Fruit fly (Drosophila melanogaster) whole organism, embryonic: ENCODE results near the gene CG14915.
A peak's percentile ranks its signal among the peaks of the same experiment; 100 is the strongest.

Experiments used
- Aef1 ChIP-seq: fragments of 200-800 bp; sonication (Bioruptor generic); IDR thresholded peaks from 3 replicates; pipeline ENCODE4 v1.3.6; 2022; ENCODE audit warnings: missing biosample characterization, missing genetic modification characterization
- BEAF-32 ChIP-seq: fragments of 200-800 bp; sonication (Bioruptor generic); optimal IDR thresholded peaks from 3 replicates; lab custom pipeline; 2017; ENCODE audit warnings: missing biosample characterization, missing genetic modification characterization, mild to moderate bottlenecking, moderate library complexity, missing genetic modification reagents
- Blimp-1 ChIP-seq: fragments of 200-800 bp; sonication (Bioruptor generic); optimal IDR thresholded peaks from 3 replicates; lab custom pipeline; 2018; ENCODE audit warnings: missing biosample characterization, missing genetic modification characterization, mild to moderate bottlenecking, moderate library complexity, missing genetic modification reagents
- CG10267 ChIP-seq: fragments of 200-800 bp; sonication (Bioruptor generic); optimal IDR thresholded peaks from 2 replicates; lab custom pipeline; 2018; ENCODE audit warnings: missing biosample characterization, mild to moderate bottlenecking, missing genetic modification characterization, moderate library complexity
- CG11723 ChIP-seq: fragments of 200-800 bp; sonication (Bioruptor generic); optimal IDR thresholded peaks from 2 replicates; lab custom pipeline; 2017; ENCODE audit warnings: missing biosample characterization, mild to moderate bottlenecking, missing genetic modification characterization
- CG12155 ChIP-seq: fragments of 200-800 bp; sonication (Bioruptor generic); optimal IDR thresholded peaks from 3 replicates; lab custom pipeline; 2016; ENCODE audit warnings: missing biosample characterization, missing genetic modification characterization
- CG12769 ChIP-seq: fragments of 200-800 bp; sonication (Bioruptor generic); optimal IDR thresholded peaks from 2 replicates; lab custom pipeline; 2019; ENCODE audit warnings: missing biosample characterization, mild to moderate bottlenecking, missing genetic modification characterization, moderate library complexity
- CG13296 ChIP-seq: fragments of 200-800 bp; sonication (Bioruptor generic); optimal IDR thresholded peaks from 3 replicates; lab custom pipeline; 2018; ENCODE audit warnings: missing biosample characterization, mild to moderate bottlenecking, missing genetic modification characterization
- CG16779 ChIP-seq: fragments of 200-800 bp; sonication (Bioruptor generic); IDR thresholded peaks from 2 replicates; pipeline ENCODE4 v1.3.6; 2022; ENCODE audit warnings: missing biosample characterization, missing genetic modification characterization
- CG17359 ChIP-seq: fragments of 200-800 bp; sonication (Bioruptor generic); optimal IDR thresholded peaks from 3 replicates; lab custom pipeline; 2018; ENCODE audit warnings: missing biosample characterization, mild to moderate bottlenecking, missing genetic modification characterization, moderate library complexity
- CG17829 ChIP-seq: fragments of 200-800 bp; optimal IDR thresholded peaks from 2 replicates; lab custom pipeline; 2019; ENCODE audit warnings: missing biosample characterization, mild to moderate bottlenecking, missing genetic modification characterization, moderate library complexity
- CG1832 ChIP-seq: fragments of 200-800 bp; sonication (Bioruptor generic); optimal IDR thresholded peaks from 2 replicates; lab custom pipeline; 2017; ENCODE audit warnings: missing biosample characterization, mild to moderate bottlenecking, missing genetic modification characterization, inconsistent platforms
- CG2712 ChIP-seq: fragments of 200-800 bp; optimal IDR thresholded peaks from 3 replicates; lab custom pipeline; 2019; ENCODE audit warnings: missing biosample characterization, mild to moderate bottlenecking, missing genetic modification characterization, moderate library complexity
- CG30431 ChIP-seq: fragments of 200-800 bp; sonication (Bioruptor generic); optimal IDR thresholded peaks from 2 replicates; lab custom pipeline; 2017; ENCODE audit warnings: missing biosample characterization, missing genetic modification characterization
- CG34224 ChIP-seq: fragments of 200-800 bp; sonication (Bioruptor generic); IDR thresholded peaks from 3 replicates; pipeline ENCODE4 v1.3.6; 2022; ENCODE audit warnings: missing biosample characterization, missing genetic modification characterization; ENCODE audit not compliant: partially characterized antibody
- CG5953 ChIP-seq: fragments of 200-800 bp; sonication (Bioruptor generic); IDR thresholded peaks from 2 replicates; pipeline ENCODE4 v1.3.6; 2022; ENCODE audit warnings: missing biosample characterization, missing genetic modification characterization
- CG6791 ChIP-seq: fragments of 200-800 bp; sonication (Bioruptor generic); IDR thresholded peaks from 3 replicates; pipeline ENCODE4 v1.3.6; 2022; ENCODE audit warnings: missing biosample characterization, missing genetic modification characterization; ENCODE audit not compliant: partially characterized antibody
- CG9609 ChIP-seq: fragments of 200-800 bp; sonication (Bioruptor generic); optimal IDR thresholded peaks from 3 replicates; lab custom pipeline; 2016; ENCODE audit warnings: missing biosample characterization, missing genetic modification characterization
- CHES-1-like ChIP-seq: fragments of 200-800 bp; sonication (Bioruptor generic); optimal IDR thresholded peaks from 2 replicates; lab custom pipeline; 2016; ENCODE audit warnings: missing biosample characterization, missing genetic modification characterization
- D19B ChIP-seq: fragments of 200-800 bp; sonication (Bioruptor generic); optimal IDR thresholded peaks from 2 replicates; lab custom pipeline; 2017; ENCODE audit warnings: missing biosample characterization, mild to moderate bottlenecking, missing genetic modification characterization
- ERR ChIP-seq: fragments of 200-800 bp; sonication (Bioruptor generic); optimal IDR thresholded peaks from 2 replicates; lab custom pipeline; 2016; ENCODE audit warnings: missing biosample characterization, missing genetic modification characterization
- Fer2 ChIP-seq: fragments of 200-800 bp; sonication (Bioruptor generic); optimal IDR thresholded peaks from 2 replicates; lab custom pipeline; 2018; ENCODE audit warnings: missing biosample characterization, mild to moderate bottlenecking, missing genetic modification characterization, moderate library complexity
- GATAe ChIP-seq: fragments of 200-800 bp; sonication (Bioruptor generic); conservative IDR thresholded peaks from 2 replicates; pipeline ENCODE4 v1.3.6; 2022; ENCODE audit warnings: missing biosample characterization, missing genetic modification characterization
- Lhr ChIP-seq: fragments of 200-800 bp; sonication (Bioruptor generic); optimal IDR thresholded peaks from 3 replicates; lab custom pipeline; 2017; ENCODE audit warnings: mild to moderate bottlenecking, missing biosample characterization, missing genetic modification reagents, missing genetic modification characterization
- Lpt ChIP-seq: fragments of >200 bp; optimal IDR thresholded peaks from 2 replicates; lab custom pipeline; 2018; ENCODE audit warnings: missing biosample characterization, missing genetic modification characterization
- Max ChIP-seq: fragments of 200-800 bp; sonication (Bioruptor generic); optimal IDR thresholded peaks from 2 replicates; lab custom pipeline; 2016; ENCODE audit warnings: missing biosample characterization, mild to moderate bottlenecking, missing genetic modification characterization
- NfI ChIP-seq: fragments of 200-800 bp; sonication (Bioruptor generic); optimal IDR thresholded peaks from 3 replicates; lab custom pipeline; 2018; ENCODE audit warnings: missing biosample characterization, mild to moderate bottlenecking, missing genetic modification characterization, moderate library complexity
- PHDP ChIP-seq: fragments of 200-800 bp; sonication (Bioruptor generic); optimal IDR thresholded peaks from 3 replicates; lab custom pipeline; 2018; ENCODE audit warnings: missing biosample characterization, mild to moderate bottlenecking, missing genetic modification characterization, moderate library complexity
- Tbp ChIP-seq: fragments of >200 bp; optimal IDR thresholded peaks from 2 replicates; lab custom pipeline; 2018; ENCODE audit warnings: missing biosample characterization, missing genetic modification characterization
- ato ChIP-seq: fragments of 200-800 bp; sonication (Bioruptor generic); IDR thresholded peaks from 2 replicates; pipeline ENCODE4 v1.3.6; 2022; ENCODE audit warnings: missing biosample characterization, missing genetic modification characterization; ENCODE audit not compliant: partially characterized antibody
- bbx ChIP-seq: fragments of 200-800 bp; sonication (Bioruptor generic); IDR thresholded peaks from 2 replicates; pipeline ENCODE4 v1.3.6; 2022; ENCODE audit warnings: missing biosample characterization, missing genetic modification characterization; ENCODE audit not compliant: partially characterized antibody
- br ChIP-seq: fragments of >200 bp; optimal IDR thresholded peaks from 2 replicates; lab custom pipeline; 2017
- bsh ChIP-seq, 2 experiments: fragments of 200-800 bp; sonication (Bioruptor generic); optimal IDR thresholded peaks; 2 replicates each; lab custom pipeline; 2017 to 2018; ENCODE audit warnings: mild to moderate bottlenecking in 2 of 2, missing biosample characterization in 2 of 2, missing genetic modification characterization in 2 of 2, moderate library complexity in 1 of 2
- da ChIP-seq: fragments of 200-800 bp; sonication (Bioruptor generic); optimal IDR thresholded peaks from 2 replicates; lab custom pipeline; 2016; ENCODE audit warnings: missing biosample characterization, missing genetic modification characterization
- emc ChIP-seq: fragments of 200-800 bp; sonication (Bioruptor generic); optimal IDR thresholded peaks from 2 replicates; lab custom pipeline; 2016; ENCODE audit warnings: missing biosample characterization, missing genetic modification characterization
- exex ChIP-seq: fragments of 200-800 bp; sonication (Bioruptor generic); optimal IDR thresholded peaks from 4 replicates; lab custom pipeline; 2018; ENCODE audit warnings: missing biosample characterization, mild to moderate bottlenecking, missing genetic modification characterization, moderate library complexity
- fd96Cb ChIP-seq: fragments of 200-800 bp; sonication (Bioruptor generic); optimal IDR thresholded peaks from 2 replicates; lab custom pipeline; 2018; ENCODE audit warnings: missing biosample characterization, mild to moderate bottlenecking, missing genetic modification characterization, moderate library complexity
- klu ChIP-seq: fragments of 200-800 bp; sonication (Bioruptor generic); IDR thresholded peaks from 2 replicates; pipeline ENCODE4 v1.3.6; 2022; ENCODE audit warnings: missing biosample characterization, missing genetic modification characterization
- kni ChIP-seq: fragments of 200-800 bp; sonication (Bioruptor generic); optimal IDR thresholded peaks from 3 replicates; lab custom pipeline; 2017; ENCODE audit warnings: mild to moderate bottlenecking, missing biosample characterization, missing genetic modification reagents, missing genetic modification characterization
- lbe ChIP-seq: fragments of 200-800 bp; sonication (Bioruptor generic); optimal IDR thresholded peaks from 2 replicates; lab custom pipeline; 2016; ENCODE audit warnings: missing biosample characterization, mild to moderate bottlenecking, missing genetic modification characterization
- nom ChIP-seq: fragments of 200-800 bp; sonication (Bioruptor generic); optimal IDR thresholded peaks from 2 replicates; lab custom pipeline; 2017; ENCODE audit warnings: missing biosample characterization, missing genetic modification characterization, mild to moderate bottlenecking, moderate library complexity, missing genetic modification reagents
- pros ChIP-seq: fragments of 200-800 bp; sonication (Bioruptor generic); optimal IDR thresholded peaks from 3 replicates; lab custom pipeline; 2019; ENCODE audit warnings: missing biosample characterization, mild to moderate bottlenecking, missing genetic modification characterization, moderate library complexity
- pzg ChIP-seq: fragments of 200-800 bp; sonication (Bioruptor generic); optimal IDR thresholded peaks from 3 replicates; lab custom pipeline; 2018; ENCODE audit warnings: missing biosample characterization, mild to moderate bottlenecking, missing genetic modification characterization, moderate library complexity
- run ChIP-seq: fragments of 200-800 bp; sonication (Bioruptor generic); optimal IDR thresholded peaks from 3 replicates; lab custom pipeline; 2018; ENCODE audit warnings: missing biosample characterization, mild to moderate bottlenecking, missing genetic modification characterization
- sima ChIP-seq: fragments of 200-800 bp; sonication (Bioruptor generic); optimal IDR thresholded peaks from 2 replicates; lab custom pipeline; 2016; ENCODE audit warnings: missing biosample characterization, missing genetic modification characterization
- sna ChIP-seq: fragments of 200-800 bp; sonication (Bioruptor generic); IDR thresholded peaks from 2 replicates; pipeline ENCODE4 v1.3.6; 2022; ENCODE audit warnings: missing biosample characterization, missing genetic modification characterization; ENCODE audit not compliant: partially characterized antibody
- tgo ChIP-seq: fragments of 200-800 bp; sonication (Bioruptor generic); IDR thresholded peaks from 3 replicates; pipeline ENCODE4 v1.3.6; 2022; ENCODE audit warnings: missing biosample characterization, missing genetic modification characterization
- zfh1 ChIP-seq: fragments of 200-800 bp; sonication (Bioruptor generic); IDR thresholded peaks from 3 replicates; pipeline ENCODE4 v1.3.6; 2022; ENCODE audit warnings: missing biosample characterization, missing genetic modification characterization

The CG14915 gene

dm6 chr2L:11053018-11053807, 17.6 kb upstream of the CG14915 start (continued):
- TF ChIP-seq run = no peak
- 0 out of 2 replicates have a peak, but pooled peaks have one; percentile 7 for TF ChIP-seq klu (GFP tag; lab: Robert Waterston, UW)
- TF ChIP-seq CG17829 (tag; lab: Kevin White, UChicago) = no peak
- TF ChIP-seq CHES-1-like (GFP tag; lab: Kevin White, UChicago) = no peak
- no peak for TF ChIP-seq sna (GFP tag; lab: Robert Waterston, UW)
- TF ChIP-seq kni (GFP tag; lab: Kevin White, UChicago) = no peak
- no peak for TF ChIP-seq CG12769
- TF ChIP-seq ato (GFP tag; lab: Robert Waterston, UW) = no peak
- TF ChIP-seq fd96Cb (tag; lab: Kevin White, UChicago) = peak; percentile 6
- no peak for TF ChIP-seq da
- TF ChIP-seq exex (tag; lab: Kevin White, UChicago) = no peak
- TF ChIP-seq CG9609 (GFP tag; lab: Kevin White, UChicago) = no peak
- no peak for TF ChIP-seq pros (GFP tag; lab: Kevin White, UChicago)
- no peak for TF ChIP-seq pzg
- peak in 1 of 2 experiments; percentile 29 for TF ChIP-seq bsh (GFP tag; optimal IDR thresholded peaks at IDR 0.05; lab: Kevin White, UChicago)
- no peak for TF ChIP-seq br (lab: Kevin White, UChicago)
- TF ChIP-seq CG12155 (GFP tag; lab: Kevin White, UChicago) = no peak
- TF ChIP-seq Aef1 (GFP tag; lab: Robert Waterston, UW) = peak; percentile 48; the same call in 2 of the 3 replicates
- no peak for TF ChIP-seq GATAe (GFP tag; lab: Robert Waterston, UW)
- TF ChIP-seq bbx (GFP tag; lab: Robert Waterston, UW) = no peak
- TF ChIP-seq CG6791 (GFP tag; lab: Robert Waterston, UW) = no peak
- no peak for TF ChIP-seq Fer2 (tag; lab: Kevin White, UChicago)
- TF ChIP-seq CG34224 (GFP tag; lab: Robert Waterston, UW) = no peak
- no peak for TF ChIP-seq Lhr
- no peak for TF ChIP-seq D19B (GFP tag; lab: Kevin White, UChicago)
- TF ChIP-seq ERR (GFP tag; lab: Kevin White, UChicago) = no peak
- no peak for TF ChIP-seq NfI
- no peak for TF ChIP-seq Max
- no peak for TF ChIP-seq Blimp-1 (GFP tag; lab: Kevin White, UChicago)
- no peak for TF ChIP-seq Lpt
- no peak for TF ChIP-seq PHDP
- no peak for TF ChIP-seq CG13296
- TF ChIP-seq Tbp (GFP tag; lab: Kevin White, UChicago) = no peak
- TF ChIP-seq CG16779 (GFP tag; lab: Robert Waterston, UW) = no peak
- peak; percentile 85 for TF ChIP-seq nom (GFP tag; lab: Kevin White, UChicago)
- no peak for TF ChIP-seq CG1832 (GFP tag; lab: Kevin White, UChicago)
- no peak for TF ChIP-seq CG11723 (GFP tag; lab: Kevin White, UChicago)
- no peak for TF ChIP-seq CG10267 (tag; lab: Kevin White, UChicago)
- TF ChIP-seq emc (GFP tag; lab: Kevin White, UChicago) = no peak
- TF ChIP-seq zfh1 (GFP tag; lab: Robert Waterston, UW) = 0 out of 3 replicates have a peak, but pooled peaks have one; percentile 22
- TF ChIP-seq CG5953 (GFP tag; lab: Robert Waterston, UW) = no peak
- no peak for TF ChIP-seq sima (GFP tag; lab: Kevin White, UChicago)
- TF ChIP-seq CG2712 = peak; percentile 2
- no peak for TF ChIP-seq CG30431 (GFP tag; lab: Kevin White, UChicago)
- peak; percentile 33 for TF ChIP-seq CG17359 (tag; lab: Kevin White, UChicago)
- TF ChIP-seq lbe (GFP tag; lab: Kevin White, UChicago) = peak; percentile 91
- 0 out of 3 replicates have a peak, but pooled peaks have one; percentile 26 for TF ChIP-seq tgo (GFP tag; lab: Robert Waterston, UW)
- no peak for TF ChIP-seq BEAF-32 (GFP tag; lab: Kevin White, UChicago)
